Worm (Caenorhabditis elegans) whole organism, dauer: Measurements from ENCODE around the gene rga-4.

ENCODE experiments used
- unc-62 ChIP-seq: sonication (generic microtip); optimal IDR thresholded peaks from 2 replicates; lab custom pipeline; 2017; ENCODE audit warnings: missing biosample characterization, missing genetic modification reagents, missing genetic modification characterization

rga-4 gene

DNA sequence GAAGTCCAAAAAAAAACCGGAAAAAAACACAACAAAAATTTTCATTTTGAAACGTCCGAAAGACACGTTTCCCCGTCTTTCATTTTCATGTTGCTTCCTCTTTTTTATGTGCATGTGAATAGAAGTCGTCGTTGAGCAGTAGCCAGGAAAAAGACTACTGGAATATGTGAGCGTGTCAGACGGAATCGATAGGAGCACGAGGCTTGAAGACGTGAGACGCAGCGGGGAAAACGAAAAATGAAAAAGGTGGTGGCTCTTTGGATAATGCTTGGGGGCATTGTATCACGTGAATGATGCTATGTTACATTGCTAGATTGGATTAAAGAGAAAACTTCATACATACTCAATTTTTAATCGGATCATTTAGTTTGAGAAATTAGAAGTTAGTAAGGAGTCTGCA is 17.0 kb downstream of the rga-4 start:
- TF ChIP-seq unc-62 = no peak

DNA sequence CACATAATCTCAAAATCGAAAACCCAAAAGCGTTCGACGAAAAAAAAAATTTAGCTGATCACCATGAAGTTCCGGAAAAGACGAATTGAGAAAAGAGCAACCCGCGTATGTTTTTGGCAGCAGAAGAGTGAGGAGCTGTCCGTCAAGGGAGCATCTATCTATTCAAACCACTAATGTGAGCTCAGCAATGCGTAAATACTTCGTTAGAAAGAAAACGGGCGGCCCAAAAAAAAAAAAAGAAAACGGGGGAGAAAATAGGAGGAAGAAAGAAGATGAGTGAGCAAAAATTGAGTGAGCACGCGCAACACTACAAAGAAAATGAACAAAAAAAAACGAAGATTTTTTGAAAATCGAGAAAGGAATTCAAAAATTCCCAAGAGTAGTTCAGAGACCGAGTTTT is 18.7 kb downstream of the rga-4 start:
- TF ChIP-seq unc-62 = no peak

DNA sequence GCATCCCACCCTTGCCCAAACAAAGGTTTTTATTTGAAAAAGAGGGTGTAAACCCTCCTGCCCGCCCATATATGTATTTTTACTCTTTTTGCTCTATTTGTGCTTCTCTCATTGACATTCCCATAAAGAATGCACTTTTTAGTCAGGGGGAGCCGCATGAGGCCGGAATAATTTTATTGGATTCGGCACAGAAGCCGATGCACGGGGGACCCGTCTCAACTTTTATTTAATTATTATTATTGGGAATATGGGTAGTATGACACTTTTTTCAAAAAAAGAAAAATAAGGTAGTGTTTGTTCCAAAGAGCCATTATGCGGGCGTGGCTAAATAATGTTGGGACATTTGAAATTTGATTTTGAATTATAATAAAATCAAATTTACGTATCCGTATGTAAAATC is 21.0 kb downstream of the rga-4 start:
- no peak for TF ChIP-seq unc-62

DNA sequence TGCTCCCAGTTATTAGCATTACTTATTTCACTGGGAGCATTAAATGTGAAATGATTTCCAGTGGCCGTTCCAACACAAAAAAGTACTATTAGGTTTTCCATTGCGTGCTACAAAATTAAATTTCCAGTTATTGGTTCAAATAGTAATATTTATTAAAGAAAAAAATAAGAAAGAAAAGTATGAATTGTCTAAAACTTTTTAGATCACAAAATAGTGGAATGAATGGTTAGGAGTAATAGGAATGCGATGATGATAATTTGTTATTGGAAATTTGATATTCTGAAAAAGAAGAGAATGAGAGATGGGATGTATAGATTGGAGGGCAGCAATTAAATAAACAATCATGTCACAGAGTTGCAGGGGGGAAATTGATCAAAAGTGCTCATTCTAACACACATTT is 25.0 kb downstream of the rga-4 start, which contains the start of gene Y75B7AL.2:
Gene Y75B7AL.2 (minus strand): TSS at position 101 of the 400 bp plus-strand sequence.
- TF ChIP-seq unc-62 = no peak

DNA sequence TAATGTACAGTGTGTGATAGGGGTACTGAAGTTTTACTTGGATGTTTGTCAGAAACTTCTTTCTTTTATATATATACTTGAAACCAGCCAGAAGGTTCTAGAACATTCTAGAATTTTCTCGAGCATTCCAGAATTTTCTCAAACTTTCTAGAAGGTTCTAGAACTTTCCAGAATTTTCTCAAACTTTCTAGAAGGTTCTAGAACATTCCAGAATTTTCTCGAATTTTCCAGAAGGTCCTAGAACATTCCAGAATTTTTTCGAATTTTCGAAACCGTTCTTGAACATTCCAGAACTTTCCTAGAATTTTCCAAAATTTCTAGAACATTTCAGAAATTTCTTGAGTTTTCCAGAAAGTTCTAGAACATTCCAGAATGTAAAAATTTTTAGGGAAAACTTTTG is 27.8 kb downstream of the rga-4 start:
- no peak for TF ChIP-seq unc-62

DNA sequence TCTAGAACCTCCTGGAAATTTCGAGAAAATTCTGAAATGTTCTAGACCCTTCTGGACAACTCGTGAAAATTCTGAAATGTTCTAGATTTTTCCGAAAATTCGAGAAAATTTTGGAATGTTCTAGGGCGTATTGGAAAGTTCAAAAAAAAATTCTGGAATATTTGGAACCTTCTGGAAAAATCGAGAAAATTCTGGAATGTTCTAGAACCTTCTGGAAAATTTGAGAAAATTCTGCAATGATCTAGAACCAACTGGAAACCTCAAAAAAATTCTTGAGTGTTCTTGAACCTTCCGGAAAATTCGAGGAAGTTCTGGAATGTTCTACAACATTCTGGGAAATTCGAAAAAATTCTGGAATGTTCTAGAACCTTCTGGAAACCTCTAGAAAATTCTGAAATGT is 30.7 kb downstream of the rga-4 start:
- no peak for TF ChIP-seq unc-62

DNA sequence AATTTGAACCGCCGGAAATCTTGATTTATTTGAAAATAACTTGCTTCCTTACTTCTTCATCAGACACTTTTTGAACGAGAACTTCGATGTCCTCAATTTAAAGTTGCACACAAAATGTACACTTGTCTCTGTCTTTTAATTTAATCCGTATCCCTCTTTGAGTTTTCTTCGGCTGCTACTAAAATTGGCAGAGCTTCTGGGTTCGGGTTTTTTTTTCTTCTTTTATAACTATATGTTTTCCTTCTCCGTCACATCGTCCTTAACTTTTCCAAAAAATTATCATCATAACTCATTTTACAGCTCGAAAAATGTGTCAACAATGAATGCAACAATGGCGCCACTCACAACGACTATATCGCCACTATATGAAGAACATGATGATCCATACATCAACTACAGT is 31.2 kb downstream of the rga-4 start, which contains the start of gene glb-33:
Gene glb-33 (plus strand): TSS at position 301 of the 400 bp plus-strand sequence.
- TF ChIP-seq unc-62 = no peak

DNA sequence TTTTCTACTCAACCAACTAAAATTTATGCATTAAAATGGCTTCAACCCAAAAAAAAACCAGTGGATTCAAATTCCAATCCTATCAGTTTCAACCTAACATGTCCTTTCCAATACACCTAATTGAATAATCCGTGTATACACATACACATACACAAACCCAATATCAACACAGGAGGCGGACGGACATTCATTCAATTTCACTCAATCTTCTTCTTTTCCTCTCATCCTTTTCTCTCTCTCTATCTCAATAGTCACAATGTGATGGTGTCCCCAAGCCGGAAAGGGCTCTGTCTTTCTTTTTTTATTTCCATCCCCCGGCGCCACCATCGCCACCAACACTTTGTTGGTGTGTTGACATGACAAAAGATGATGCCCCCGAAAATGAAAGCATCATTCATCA is 33.3 kb downstream of the rga-4 start:
- no peak for TF ChIP-seq unc-62

DNA sequence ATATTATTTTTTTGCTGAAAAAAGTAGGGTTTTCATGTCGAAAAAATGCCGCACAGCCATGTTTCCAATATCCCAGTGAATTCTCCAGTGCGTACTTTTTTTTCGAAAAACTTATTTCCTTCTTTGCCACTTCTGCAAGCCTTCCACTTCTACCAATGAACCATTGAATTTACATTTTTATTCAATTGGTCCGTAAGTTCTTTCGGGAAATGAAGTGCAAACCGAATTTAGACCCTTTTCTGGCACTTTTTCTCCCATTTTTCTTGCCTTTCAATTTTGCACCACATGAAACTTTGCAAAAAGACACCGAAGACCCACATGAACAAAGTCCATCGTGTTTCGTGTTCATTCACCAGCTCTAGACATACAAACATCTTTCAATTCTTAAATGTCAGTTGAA is 40.3 kb downstream of the rga-4 start:
- TF ChIP-seq unc-62 = no peak

DNA sequence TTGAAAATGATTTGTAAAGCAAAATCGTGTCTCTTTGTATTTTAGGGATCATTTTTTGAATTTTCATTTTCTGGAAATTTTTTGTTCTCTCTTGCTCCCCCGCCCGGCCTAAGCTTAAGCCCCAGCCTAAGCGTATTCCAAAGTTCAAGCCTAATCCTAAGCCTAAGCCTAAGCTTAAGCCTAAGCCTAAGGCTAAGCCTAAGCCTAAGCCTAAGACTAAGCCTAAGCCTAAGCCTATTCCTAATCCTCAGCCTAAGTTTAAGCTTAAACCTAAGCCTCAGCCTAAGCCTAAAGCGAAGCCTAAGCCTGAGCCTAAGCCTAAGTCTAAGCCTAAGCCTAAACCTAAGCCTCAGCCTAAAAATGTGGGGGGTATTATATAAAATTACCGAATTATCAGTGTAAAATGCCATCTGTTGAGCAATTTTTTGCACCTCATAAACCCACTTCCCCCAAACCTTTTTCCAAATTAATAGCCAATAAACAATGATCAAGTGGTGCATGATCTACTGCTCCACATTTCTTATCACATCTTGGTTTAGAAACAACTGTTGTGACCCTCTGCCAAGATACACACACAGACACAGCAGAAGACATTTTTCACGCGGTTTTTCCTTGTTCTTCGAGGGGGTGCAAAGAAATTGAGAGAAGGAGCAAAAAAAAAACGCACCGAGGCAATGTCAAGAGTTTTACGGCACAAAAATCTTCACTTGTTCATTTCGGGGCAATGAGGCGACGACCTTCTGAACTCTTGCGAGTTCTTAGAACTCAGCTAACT is 41.6 kb downstream of the rga-4 start:
- no peak for TF ChIP-seq unc-62

DNA sequence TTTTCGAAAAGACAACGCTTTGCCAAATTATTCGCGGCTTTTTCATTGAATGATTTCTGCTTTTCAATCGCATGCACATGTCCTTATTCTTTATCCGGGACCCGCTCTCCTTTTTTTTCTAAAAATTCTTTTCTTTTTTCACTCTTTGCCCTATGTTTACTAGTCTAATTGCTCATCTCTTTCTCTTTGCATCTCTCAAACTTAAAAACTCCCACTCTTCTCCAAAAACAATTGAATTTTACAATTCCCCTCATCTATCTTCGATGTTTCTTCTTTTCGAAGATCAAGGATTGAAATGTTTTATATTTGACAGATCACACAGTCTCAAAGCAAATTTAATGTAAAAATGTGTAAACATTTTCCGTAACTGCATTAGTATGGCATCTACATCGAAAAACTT is 45.4 kb downstream of the rga-4 start:
- TF ChIP-seq unc-62 = no peak

DNA sequence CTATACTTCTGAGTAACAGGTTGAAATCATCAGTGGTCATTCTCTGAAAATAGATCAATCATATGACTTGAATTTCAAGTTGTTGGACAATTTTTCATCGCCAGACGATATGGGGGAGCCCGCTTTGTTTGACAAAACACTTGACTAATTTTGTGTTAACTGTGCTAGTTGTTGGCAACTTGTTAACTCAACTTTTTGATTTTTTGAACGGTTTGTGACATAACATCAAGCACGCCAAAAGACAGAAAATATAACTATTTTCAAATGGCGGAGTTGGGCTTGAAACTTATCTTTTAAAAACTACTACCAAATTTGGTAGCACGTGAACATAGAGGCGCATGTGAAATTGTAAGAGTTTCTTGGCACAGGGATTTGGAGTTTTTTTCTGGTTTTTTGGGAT is 47.2 kb downstream of the rga-4 start:
- no peak for TF ChIP-seq unc-62

DNA sequence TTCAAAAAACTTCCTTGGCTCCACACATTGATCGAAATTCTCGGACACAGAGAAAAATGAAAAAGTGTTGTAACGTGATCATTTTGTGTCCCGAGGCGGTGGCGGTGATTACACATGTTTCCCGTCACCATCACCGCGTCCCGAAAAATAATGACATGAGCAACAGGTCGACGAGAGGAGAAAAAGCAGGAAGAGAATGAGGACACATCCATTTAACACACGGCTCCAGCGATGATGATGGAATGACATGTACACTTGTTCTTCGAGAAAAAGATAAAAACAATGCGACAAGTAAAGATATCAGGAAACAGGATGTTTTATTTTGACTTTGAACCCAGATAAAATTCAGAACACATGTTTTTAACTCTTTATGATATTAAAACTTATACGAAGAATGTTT is 55.7 kb downstream of the rga-4 start:
- TF ChIP-seq unc-62 = no peak

DNA sequence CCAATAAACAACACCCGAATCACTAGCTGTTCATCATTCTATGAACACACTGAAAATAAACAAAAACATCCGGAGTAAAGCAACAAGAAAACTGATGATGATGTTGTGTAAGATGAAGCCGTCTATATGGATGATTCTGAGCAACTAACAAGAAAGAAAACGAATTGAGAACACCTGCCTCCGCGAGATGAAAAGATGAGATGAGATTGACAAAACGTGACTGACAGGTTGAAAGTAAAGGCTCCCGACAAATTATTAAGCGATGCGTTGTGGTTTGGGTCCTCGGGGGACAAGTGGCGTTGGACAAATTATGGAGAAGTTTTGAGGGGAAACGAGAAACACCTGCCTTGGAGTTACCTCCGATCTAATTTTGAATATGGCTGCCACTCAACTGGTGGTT is 57.0 kb downstream of the rga-4 start:
- TF ChIP-seq unc-62 = no peak
